Worm (Caenorhabditis elegans) whole organism, late embryonic: ENCODE data around the gene K09C4.2.

Source experiments
- C38D4.7 ChIP-seq: fragments of 200-800 bp; sonication (Bioruptor generic); optimal IDR thresholded peaks from 2 replicates; lab custom pipeline; 2018; ENCODE audit warnings: mild to moderate bottlenecking, missing genetic modification characterization, moderate library complexity, missing compliant biosample characterization
- F13H6.1 ChIP-seq: sonication (generic microtip); optimal IDR thresholded peaks from 2 replicates; lab custom pipeline; 2016; ENCODE audit warnings: missing genetic modification characterization, missing compliant biosample characterization
- K02D7.2 ChIP-seq: sonication (generic microtip); optimal IDR thresholded peaks from 2 replicates; lab custom pipeline; 2017; ENCODE audit warnings: mild to moderate bottlenecking, missing genetic modification characterization, missing compliant biosample characterization
- Y22D7AL.16 ChIP-seq: sonication (generic microtip); optimal IDR thresholded peaks from 2 replicates; lab custom pipeline; 2016; ENCODE audit warnings: missing genetic modification characterization, missing compliant biosample characterization
- ama-1 ChIP-seq: fragments of 150-350 bp; optimal IDR thresholded peaks from 2 replicates; lab custom pipeline; 2014
- ceh-19 ChIP-seq: fragments of 200-800 bp; sonication (Bioruptor generic); optimal IDR thresholded peaks from 2 replicates; lab custom pipeline; 2018; ENCODE audit warnings: mild to moderate bottlenecking, missing genetic modification characterization, missing compliant biosample characterization
- ceh-2 ChIP-seq: sonication (generic microtip); optimal IDR thresholded peaks from 2 replicates; lab custom pipeline; 2016; ENCODE audit warnings: missing genotype, missing genetic modification characterization, missing compliant biosample characterization
- ceh-22 ChIP-seq: sonication (generic microtip); optimal IDR thresholded peaks from 2 replicates; lab custom pipeline; 2017; ENCODE audit warnings: missing biosample characterization, missing genetic modification characterization
- ceh-24 ChIP-seq: sonication (generic microtip); optimal IDR thresholded peaks from 2 replicates; lab custom pipeline; 2016; ENCODE audit warnings: mild to moderate bottlenecking, missing genetic modification characterization, missing compliant biosample characterization
- ceh-30 ChIP-seq: fragments of 150-350 bp; optimal IDR thresholded peaks from 2 replicates; lab custom pipeline; 2014; ENCODE audit warnings: missing biosample characterization, missing genetic modification characterization
- ceh-45 ChIP-seq: fragments of 200-800 bp; sonication (Bioruptor generic); IDR thresholded peaks from 2 replicates; pipeline ENCODE4 v1.3.6; 2022; ENCODE audit warnings: missing genetic modification reagents, missing genetic modification characterization, missing compliant biosample characterization
- ceh-48 ChIP-seq: sonication (generic microtip); optimal IDR thresholded peaks from 2 replicates; lab custom pipeline; 2016; ENCODE audit warnings: missing genetic modification characterization, inconsistent platforms, missing compliant biosample characterization
- ceh-6 ChIP-seq: fragments of 200-800 bp; sonication (Bioruptor generic); optimal IDR thresholded peaks from 2 replicates; lab custom pipeline; 2018; ENCODE audit warnings: mild to moderate bottlenecking, missing genetic modification characterization, missing compliant biosample characterization
- che-1 ChIP-seq: sonication (generic microtip); optimal IDR thresholded peaks from 2 replicates; lab custom pipeline; 2016; ENCODE audit warnings: mild to moderate bottlenecking, missing genetic modification characterization, missing compliant biosample characterization
- dmd-4 ChIP-seq: sonication (generic microtip); optimal IDR thresholded peaks from 2 replicates; lab custom pipeline; 2016; ENCODE audit warnings: borderline replicate concordance, missing genetic modification characterization, missing compliant biosample characterization
- dve-1 ChIP-seq: sonication (generic microtip); optimal IDR thresholded peaks from 2 replicates; lab custom pipeline; 2017; ENCODE audit warnings: antibody characterized with exemption, mild to moderate bottlenecking, missing genetic modification characterization, missing compliant biosample characterization
- fkh-10 ChIP-seq: fragments of 150-350 bp; optimal IDR thresholded peaks from 2 replicates; lab custom pipeline; 2014; ENCODE audit warnings: missing biosample characterization, missing genetic modification reagents, missing genetic modification characterization
- gmeb-2 ChIP-seq: sonication (generic microtip); optimal IDR thresholded peaks from 2 replicates; lab custom pipeline; 2016; ENCODE audit warnings: missing genetic modification characterization, inconsistent platforms, missing compliant biosample characterization
- hlh-15 ChIP-seq: sonication (generic microtip); optimal IDR thresholded peaks from 2 replicates; lab custom pipeline; 2016; ENCODE audit warnings: missing genetic modification characterization, missing compliant biosample characterization
- hlh-8 ChIP-seq: sonication (generic microtip); optimal IDR thresholded peaks from 2 replicates; lab custom pipeline; 2016; ENCODE audit warnings: missing genotype, missing genetic modification characterization, missing compliant biosample characterization
- lin-11 ChIP-seq: fragments of 200-800 bp; sonication (Bioruptor generic); optimal IDR thresholded peaks from 2 replicates; lab custom pipeline; 2018; ENCODE audit warnings: mild to moderate bottlenecking, missing genetic modification characterization, missing compliant biosample characterization
- nhr-232 ChIP-seq: sonication (generic microtip); optimal IDR thresholded peaks from 2 replicates; lab custom pipeline; 2016; ENCODE audit warnings: missing genetic modification characterization, missing compliant biosample characterization
- odd-2 ChIP-seq: sonication (generic microtip); optimal IDR thresholded peaks from 2 replicates; lab custom pipeline; 2017; ENCODE audit warnings: antibody characterized with exemption, mild to moderate bottlenecking, missing genetic modification characterization, missing compliant biosample characterization
- pax-1 ChIP-seq: fragments of 150-350 bp; optimal IDR thresholded peaks from 2 replicates; lab custom pipeline; 2014; ENCODE audit warnings: missing biosample characterization, missing genetic modification characterization
- pha-2 ChIP-seq: sonication (generic microtip); optimal IDR thresholded peaks from 2 replicates; lab custom pipeline; 2017; ENCODE audit warnings: mild to moderate bottlenecking, missing genetic modification characterization, missing compliant biosample characterization
- pha-4 ChIP-seq: fragments of 150-350 bp; optimal IDR thresholded peaks from 2 replicates; lab custom pipeline; 2018; ENCODE audit warnings: missing biosample characterization, missing genetic modification reagents, missing genetic modification characterization
- pqm-1 ChIP-seq: sonication (generic microtip); optimal IDR thresholded peaks from 2 replicates; lab custom pipeline; 2016; ENCODE audit warnings: missing genetic modification characterization, missing compliant biosample characterization
- pros-1 ChIP-seq: fragments of 150-350 bp; optimal IDR thresholded peaks from 2 replicates; lab custom pipeline; 2014; ENCODE audit warnings: missing biosample characterization, missing genetic modification reagents, missing genetic modification characterization
- ref-2 ChIP-seq: sonication (generic microtip); optimal IDR thresholded peaks from 2 replicates; lab custom pipeline; 2016; ENCODE audit warnings: missing genetic modification characterization, missing compliant biosample characterization
- sox-2 ChIP-seq: fragments of 200-800 bp; sonication (Bioruptor generic); IDR thresholded peaks from 2 replicates; pipeline ENCODE4 v1.3.6; 2022; ENCODE audit warnings: missing genetic modification reagents, missing genetic modification characterization, missing compliant biosample characterization
- tbx-2 ChIP-seq: sonication (generic microtip); optimal IDR thresholded peaks from 2 replicates; lab custom pipeline; 2016; ENCODE audit warnings: missing genetic modification characterization, missing compliant biosample characterization
- tbx-7 ChIP-seq: sonication (generic microtip); optimal IDR thresholded peaks from 2 replicates; lab custom pipeline; 2016; ENCODE audit warnings: missing genotype, missing genetic modification characterization, missing compliant biosample characterization
- ttx-3 ChIP-seq: sonication (generic microtip); optimal IDR thresholded peaks from 2 replicates; lab custom pipeline; 2016; ENCODE audit warnings: missing genetic modification reagents, missing genetic modification characterization, missing compliant biosample characterization
- unc-42 ChIP-seq: sonication (generic microtip); optimal IDR thresholded peaks from 2 replicates; lab custom pipeline; 2016; ENCODE audit warnings: missing genotype, missing genetic modification characterization, missing compliant biosample characterization
- unc-55 ChIP-seq: sonication (generic microtip); optimal IDR thresholded peaks from 2 replicates; lab custom pipeline; 2017; ENCODE audit warnings: missing biosample characterization, missing genetic modification reagents, missing genetic modification characterization
- unc-86 ChIP-seq: sonication (generic microtip); optimal IDR thresholded peaks from 2 replicates; lab custom pipeline; 2016; ENCODE audit warnings: missing genetic modification characterization, missing compliant biosample characterization

Gene K09C4.2

DNA sequence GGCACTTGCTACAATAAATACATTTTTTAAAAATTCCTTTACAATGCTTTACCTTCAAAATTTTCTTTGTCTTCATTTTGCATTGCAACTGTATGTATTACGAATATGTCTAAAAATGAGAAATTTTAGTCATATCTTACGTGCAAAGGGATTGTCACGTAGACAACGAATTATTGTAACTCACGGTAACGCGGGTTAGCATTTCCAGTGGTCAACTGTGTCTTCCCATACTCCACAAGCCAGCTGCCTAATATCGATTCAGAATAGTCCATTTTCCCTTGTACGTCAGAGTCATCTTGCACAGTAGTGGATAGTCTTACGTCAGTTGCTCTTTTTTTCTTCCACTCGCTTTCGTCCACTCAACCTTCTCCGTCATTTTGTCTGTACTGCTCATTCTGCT is 33.7 kb upstream of the K09C4.2 start, which contains the start of gene fbxb-71:
Gene fbxb-71, plus strand, starts transcription at position 301 of the 400 bp plus-strand sequence.
- TF ChIP-seq tbx-7 (tag; lab: Kevin White, UChicago) (no peak), pax-1 (tag; lab: Kevin White, UChicago) (no peak), unc-86 (tag; lab: Kevin White, UChicago) (no peak), dve-1 (tag; lab: Kevin White, UChicago) (no peak), pqm-1 (tag; lab: Kevin White, UChicago) (no peak), C38D4.7 (no peak), unc-42 (tag; lab: Kevin White, UChicago) (no peak), hlh-8 (tag; lab: Kevin White, UChicago) (no peak), ceh-19 (GFP tag; lab: Kevin White, UChicago) (no peak)

DNA sequence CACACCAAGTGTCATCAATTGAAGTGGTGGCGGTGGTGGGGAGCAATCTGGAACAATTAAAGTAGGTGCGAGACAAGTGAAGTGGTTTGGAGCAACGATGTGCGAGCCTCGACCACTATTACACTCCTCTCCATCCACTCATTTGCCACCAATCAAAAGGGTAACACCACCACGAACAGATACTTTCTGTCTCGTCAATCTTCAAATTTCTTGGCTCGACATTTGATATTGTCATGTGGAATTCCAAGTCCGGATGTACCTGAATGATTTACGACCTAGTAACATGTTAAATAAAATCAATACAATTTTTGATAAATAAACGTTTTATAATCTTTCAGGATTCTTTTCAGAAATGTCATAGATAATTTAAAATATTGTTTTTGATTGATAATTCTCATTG is 25.5 kb upstream of the K09C4.2 start, which contains the start of gene sul-1:
Gene sul-1, minus strand, starts transcription at position 101 of the 400 bp plus-strand sequence.
- TF ChIP-seq lin-11 (tag; lab: Kevin White, UChicago) (no peak), ceh-6 (no peak), unc-55 (GFP tag; lab: Kevin White, UChicago) (peak; percentile 3), nhr-232 (tag; lab: Kevin White, UChicago) (no peak)

DNA sequence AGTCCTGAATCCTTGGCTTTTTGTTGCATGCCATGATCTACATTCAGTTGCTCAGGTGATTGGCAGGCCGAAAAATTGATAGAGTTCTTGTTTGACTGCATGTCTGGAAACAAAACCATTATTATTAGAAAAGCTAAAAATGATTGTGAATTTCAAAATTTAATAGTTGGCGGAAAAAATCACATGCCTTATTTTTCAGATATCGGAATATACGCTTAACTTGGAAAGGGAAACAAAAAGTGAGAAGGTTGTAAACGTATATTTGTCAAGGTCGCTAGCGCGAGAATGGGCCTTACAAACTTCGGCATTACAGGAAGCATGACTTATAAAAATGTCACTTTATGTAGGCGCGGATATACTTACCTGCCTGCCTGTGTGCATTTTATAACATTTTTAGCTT is 24.6 kb upstream of the K09C4.2 start, which contains the start of gene K09C4.9:
Gene K09C4.9, minus strand, starts transcription at position 101 of the 400 bp plus-strand sequence.
- TF ChIP-seq F13H6.1 = no peak
- no peak for TF ChIP-seq gmeb-2 (tag; lab: Kevin White, UChicago)
- TF ChIP-seq pros-1 (tag; lab: Kevin White, UChicago) = no peak
- TF ChIP-seq unc-42 (tag; lab: Kevin White, UChicago) = no peak
- TF ChIP-seq lin-11 (tag; lab: Kevin White, UChicago) = no peak
- TF ChIP-seq dmd-4 (tag; lab: Kevin White, UChicago) = no peak
- TF ChIP-seq ama-1 (lab: Kevin White, UChicago) = no peak
- no peak for TF ChIP-seq unc-86 (tag; lab: Kevin White, UChicago)
- no peak for TF ChIP-seq hlh-8 (tag; lab: Kevin White, UChicago)
- no peak for TF ChIP-seq Y22D7AL.16
- no peak for TF ChIP-seq tbx-7 (tag; lab: Kevin White, UChicago)
- no peak for TF ChIP-seq ceh-22 (tag; lab: Kevin White, UChicago)
- no peak for TF ChIP-seq ceh-30 (tag; lab: Kevin White, UChicago)
- TF ChIP-seq ceh-48 (tag; lab: Kevin White, UChicago) = no peak
- TF ChIP-seq ref-2 (tag; lab: Kevin White, UChicago) = no peak
- no peak for TF ChIP-seq fkh-10 (GFP tag; lab: Kevin White, UChicago)
- TF ChIP-seq che-1 = no peak
- TF ChIP-seq ttx-3 (tag; lab: Kevin White, UChicago) = no peak
- no peak for TF ChIP-seq pha-4

DNA sequence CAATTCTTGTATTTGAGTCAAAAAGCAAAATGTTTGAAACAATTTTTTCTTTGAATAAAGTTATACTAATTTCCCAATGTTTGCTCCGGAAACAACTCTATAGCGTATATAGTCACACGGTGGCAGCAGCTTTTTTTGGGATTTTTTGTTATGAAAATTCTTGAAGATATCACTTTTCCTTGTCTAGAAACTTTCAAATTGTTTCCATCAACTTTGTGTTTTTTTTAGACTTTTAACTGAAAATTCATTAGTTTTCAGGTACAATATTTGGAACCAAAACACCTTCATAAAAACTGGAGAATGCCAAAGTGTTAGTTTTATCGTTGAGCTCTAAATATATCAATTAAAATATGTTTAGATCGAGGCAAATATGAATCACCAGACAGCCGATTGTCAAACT is 23.7 kb upstream of the K09C4.2 start, which contains the start of gene K09C4.7:
Gene K09C4.7, plus strand, starts transcription at position 301 of the 400 bp plus-strand sequence.
- TF ChIP-seq hlh-15 (tag; lab: Kevin White, UChicago) (no peak), lin-11 (tag; lab: Kevin White, UChicago) (no peak), sox-2 (no peak), tbx-2 (tag; lab: Kevin White, UChicago) (no peak), tbx-7 (tag; lab: Kevin White, UChicago) (no peak), unc-42 (tag; lab: Kevin White, UChicago) (no peak), ceh-2 (tag; lab: Kevin White, UChicago) (no peak), K02D7.2 (tag; lab: Kevin White, UChicago) (no peak), pha-2 (tag; lab: Kevin White, UChicago) (no peak), ttx-3 (tag; lab: Kevin White, UChicago) (no peak), hlh-8 (tag; lab: Kevin White, UChicago) (no peak)
- TF ChIP-seq, all 69 proteins: peak for 0

DNA sequence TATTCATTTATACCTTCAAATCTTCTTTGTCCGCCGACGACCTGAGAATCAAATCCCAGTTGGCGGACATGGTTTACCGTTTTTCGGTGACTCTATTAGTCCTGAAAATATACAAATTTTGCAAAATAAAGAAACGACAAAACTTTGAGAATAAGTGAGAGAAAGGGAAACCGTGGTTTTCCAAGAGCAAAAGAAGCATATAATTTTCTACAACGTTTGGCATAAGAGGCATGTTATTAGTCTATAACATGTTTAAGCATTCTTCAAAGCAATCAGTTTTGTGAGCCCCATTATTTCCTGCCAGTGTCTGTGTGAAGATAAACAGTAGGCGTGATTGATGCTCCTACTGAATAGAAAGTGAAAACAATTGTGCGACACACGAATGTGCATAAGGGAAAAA is 16.2 kb upstream of the K09C4.2 start, which contains the start of gene K09C4.10:
Gene K09C4.10, minus strand, starts transcription at position 101 of the 400 bp plus-strand sequence.
- TF ChIP-seq che-1 (no peak), ceh-22 (tag; lab: Kevin White, UChicago) (no peak), tbx-7 (tag; lab: Kevin White, UChicago) (no peak), gmeb-2 (tag; lab: Kevin White, UChicago) (no peak), sox-2 (no peak), pha-4 (no peak), pax-1 (tag; lab: Kevin White, UChicago) (no peak), pha-2 (tag; lab: Kevin White, UChicago) (no peak), ttx-3 (tag; lab: Kevin White, UChicago) (no peak), hlh-15 (tag; lab: Kevin White, UChicago) (no peak), odd-2 (tag; lab: Kevin White, UChicago) (no peak), ceh-45 (GFP tag; lab: Robert Waterston, UW) (no peak), fkh-10 (GFP tag; lab: Kevin White, UChicago) (no peak), dve-1 (tag; lab: Kevin White, UChicago) (no peak), ama-1 (lab: Kevin White, UChicago) (no peak), ceh-24 (tag; lab: Kevin White, UChicago) (no peak)
